Worm (Caenorhabditis elegans) whole organism, young adult: ENCODE data around the gene eco-1.
A peak's percentile ranks its signal among the peaks of the same experiment; 100 is the strongest.

Experiments used
- B0261.1 ChIP-seq: sonication (generic microtip); optimal IDR thresholded peaks from 2 replicates; lab custom pipeline; 2016; ENCODE audit warnings: mild to moderate bottlenecking, missing genetic modification characterization, moderate library complexity, missing compliant biosample characterization
- K11D2.4 ChIP-seq: fragments of 200-800 bp; sonication (Bioruptor generic); IDR thresholded peaks from 2 replicates; pipeline ENCODE4 v1.3.6; 2022; ENCODE audit warnings: missing genetic modification reagents, missing genetic modification characterization, missing compliant biosample characterization
- bed-1 ChIP-seq: fragments of 200-800 bp; sonication (Bioruptor generic); IDR thresholded peaks from 2 replicates; pipeline ENCODE4 v1.3.6; 2022; ENCODE audit warnings: missing genetic modification reagents, missing genetic modification characterization, missing compliant biosample characterization
- ceh-100 ChIP-seq: fragments of 200-800 bp; sonication (Bioruptor generic); IDR thresholded peaks from 2 replicates; pipeline ENCODE4 v1.3.6; 2022; ENCODE audit warnings: missing genetic modification reagents, missing genetic modification characterization, missing compliant biosample characterization
- fkh-3 ChIP-seq: sonication (generic microtip); optimal IDR thresholded peaks from 2 replicates; lab custom pipeline; 2016; ENCODE audit warnings: mild to moderate bottlenecking, missing genetic modification characterization, missing compliant biosample characterization
- madf-10 ChIP-seq: sonication (generic microtip); optimal IDR thresholded peaks from 2 replicates; lab custom pipeline; 2016; ENCODE audit warnings: mild to moderate bottlenecking, missing genetic modification characterization, missing compliant biosample characterization
- nhr-179 ChIP-seq: sonication (generic microtip); optimal IDR thresholded peaks from 2 replicates; lab custom pipeline; 2016; ENCODE audit warnings: mild to moderate bottlenecking, missing genetic modification characterization, missing compliant biosample characterization
- nhr-90 ChIP-seq: sonication (generic microtip); optimal IDR thresholded peaks from 2 replicates; lab custom pipeline; 2016; ENCODE audit warnings: missing genotype, mild to moderate bottlenecking, missing genetic modification characterization, missing compliant biosample characterization
- snpc-4 ChIP-seq, 5 experiments: fragments of 150-350 bp in 1 of 5; sonication (generic microtip) in 4 of 5; optimal IDR thresholded peaks; 2 replicates each; lab custom pipeline; 2014 to 2018; ENCODE audit warnings: missing genetic modification characterization in 5 of 5, missing biosample characterization in 3 of 5, antibody characterized with exemption in 2 of 5, mild to moderate bottlenecking in 2 of 5, missing compliant biosample characterization in 2 of 5, missing genotype in 2 of 5, moderate library complexity in 2 of 5, missing genetic modification reagents in 1 of 5
- unc-62 ChIP-seq: fragments of 150-350 bp; optimal IDR thresholded peaks from 2 replicates; lab custom pipeline; 2014; ENCODE audit warnings: missing biosample characterization, missing genetic modification reagents, missing genetic modification characterization

ce11 chrIII:7338693-7339092 lies 20.2 kb downstream of the eco-1 start, which contains the start of gene kap-1:
- TF ChIP-seq ceh-100 (GFP tag; lab: Robert Waterston, UW) (peak; percentile 21; the same call in 1 of the 2 replicates), B0261.1 (tag; lab: Kevin White, UChicago) (no peak), snpc-4 (GFP tag; optimal IDR thresholded peaks at IDR 0.05; lab: Kevin White, UChicago) (peak; percentile 18), snpc-4 (tag; optimal IDR thresholded peaks at IDR 0.05; lab: Kevin White, UChicago) (peak in 1 of 4 experiments; percentile 42), nhr-90 (tag; lab: Kevin White, UChicago) (peak; percentile 15), bed-1 (GFP tag; lab: Robert Waterston, UW) (no peak), nhr-179 (tag; lab: Kevin White, UChicago) (no peak), fkh-3 (tag; lab: Kevin White, UChicago) (peak; percentile 80), K11D2.4 (GFP tag; lab: Robert Waterston, UW) (0 out of 2 replicates have a peak, but pooled peaks have one; percentile 9), madf-10 (tag; lab: Kevin White, UChicago) (no peak), unc-62 (GFP tag; lab: Kevin White, UChicago) (no peak)
